Fruit fly (Drosophila melanogaster): ENCODE measurements around the gene CG7778.
A peak's percentile ranks its signal among the peaks of the same experiment; 100 is the strongest.

Gene CG7778

DNA sequence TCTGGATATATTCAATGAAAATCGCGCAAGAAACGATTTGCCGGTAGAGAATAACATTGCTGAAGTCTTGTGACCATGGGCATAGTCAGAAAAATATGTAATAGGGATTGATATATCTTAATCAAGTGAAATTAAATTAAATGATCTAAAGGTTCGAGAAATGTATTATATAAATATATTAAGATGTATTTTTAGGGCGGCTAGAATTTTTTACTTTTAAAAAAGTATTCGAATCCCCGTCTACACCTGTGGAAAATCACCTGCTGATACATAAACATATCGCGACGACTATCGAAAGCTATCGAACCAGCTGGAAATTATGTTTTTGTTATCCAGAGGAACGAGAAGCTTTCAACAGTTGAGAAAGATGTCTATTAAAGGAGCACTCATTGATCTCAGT, 30.3 kb downstream of the CG7778 start, which contains the start of the genes CG13390 and CG17294 (continued):
- peak; percentile 100 for TF ChIP-seq tap (tag; optimal IDR thresholded peaks at IDR 0.05)
- peak; percentile 99 for TF ChIP-seq CG4404 (GFP tag; IDR thresholded peaks at IDR 0.05)
- peak; percentile 97 for TF ChIP-seq Ets65A (GFP tag)
- TF ChIP-seq CG10959 (GFP tag; IDR thresholded peaks at IDR 0.05) = peak; percentile 99
- peak; percentile 52 to 85 for TF ChIP-seq crp (GFP tag; optimal IDR thresholded peaks at IDR 0.05)
- peak; percentile 99 for TF ChIP-seq CG6683 (GFP tag; optimal IDR thresholded peaks at IDR 0.05)
- TF ChIP-seq emc (GFP tag; optimal IDR thresholded peaks at IDR 0.05) = peak; percentile 91
- peak; percentile 100 for TF ChIP-seq CG7372 (GFP tag; IDR thresholded peaks at IDR 0.05)
- TF ChIP-seq CG1233 (GFP tag; optimal IDR thresholded peaks at IDR 0.05) = peak; percentile 99
- TF ChIP-seq CG10147 (GFP tag; optimal IDR thresholded peaks at IDR 0.05) = peak; percentile 99
- TF ChIP-seq salm (tag; optimal IDR thresholded peaks at IDR 0.05) = peak; percentile 99
- peak; percentile 99 for TF ChIP-seq Med (GFP tag)
- TF ChIP-seq Deaf1 (tag; optimal IDR thresholded peaks at IDR 0.05) = peak; percentile 92
- TF ChIP-seq CG4707 (GFP tag; optimal IDR thresholded peaks at IDR 0.05) = peak; percentile 96
- TF ChIP-seq NfI (GFP tag; optimal IDR thresholded peaks at IDR 0.05) = peak; percentile 100
- TF ChIP-seq sug (tag; optimal IDR thresholded peaks at IDR 0.05) = peak; percentile 99
- TF ChIP-seq CG18476 (GFP tag; optimal IDR thresholded peaks at IDR 0.05) = peak; percentile 97
- peak; percentile 99 for TF ChIP-seq croc (GFP tag; conservative IDR thresholded peaks at IDR 0.05)
- TF ChIP-seq Dref (GFP tag; IDR thresholded peaks at IDR 0.05) = peak; percentile 65
- TF ChIP-seq row (GFP tag; IDR thresholded peaks at IDR 0.05) = peak; percentile 100
- peak; percentile 100 for TF ChIP-seq CG6854 (GFP tag; optimal IDR thresholded peaks at IDR 0.05)
- peak; percentile 79 for TF ChIP-seq en (GFP tag; optimal IDR thresholded peaks at IDR 0.05)
- peak; percentile 100 for TF ChIP-seq CG17361 (GFP tag; IDR thresholded peaks at IDR 0.05)
- TF ChIP-seq CG2889 (GFP tag; IDR thresholded peaks at IDR 0.05) = peak; percentile 99
- TF ChIP-seq peb (GFP tag; IDR thresholded peaks at IDR 0.05) = peak; percentile 98
- TF ChIP-seq CG11723 (GFP tag; optimal IDR thresholded peaks at IDR 0.05) = peak; percentile 99
- peak; percentile 98 for TF ChIP-seq trh (GFP tag; optimal IDR thresholded peaks at IDR 0.05)
- TF ChIP-seq CG9797 (GFP tag; optimal IDR thresholded peaks at IDR 0.05) = peak; percentile 65
- peak; percentile 97 for TF ChIP-seq CG13624 (GFP tag; optimal IDR thresholded peaks at IDR 0.05)
- peak; percentile 100 for TF ChIP-seq CG12299 (tag; optimal IDR thresholded peaks at IDR 0.05)
- TF ChIP-seq TFAM (GFP tag; optimal IDR thresholded peaks at IDR 0.05) = peak; percentile 91
- TF ChIP-seq CG15479 (GFP tag; optimal IDR thresholded peaks at IDR 0.05) = peak; percentile 84
- TF ChIP-seq CG30020 (tag; optimal IDR thresholded peaks at IDR 0.05) = peak; percentile 93
- TF ChIP-seq hbn (GFP tag; IDR thresholded peaks at IDR 0.05; ENCODE audit: partially characterized antibody) = peak; percentile 70; the same call in 1 of the 2 replicates
- peak; percentile 99 for TF ChIP-seq CG12155 (GFP tag; optimal IDR thresholded peaks at IDR 0.05)
- peak; percentile 99 for TF ChIP-seq nom (GFP tag; optimal IDR thresholded peaks at IDR 0.05)
- peak; percentile 98 for TF ChIP-seq CkIIα-i1 (GFP tag; IDR thresholded peaks at IDR 0.05)
- peak; percentile 98 for TF ChIP-seq exex (tag; optimal IDR thresholded peaks at IDR 0.05)
- TF ChIP-seq HmgD (GFP tag; optimal IDR thresholded peaks at IDR 0.05) = peak; percentile 10
- peak; percentile 100 for TF ChIP-seq nmo (GFP tag; optimal IDR thresholded peaks at IDR 0.05)
- peak; percentile 100 for TF ChIP-seq ranshi (GFP tag; IDR thresholded peaks at IDR 0.05)
- peak; percentile 90 for TF ChIP-seq crc (GFP tag; optimal IDR thresholded peaks at IDR 0.05)
- TF ChIP-seq Neu2 (GFP tag; optimal IDR thresholded peaks at IDR 0.05; ENCODE audit: borderline replicate concordance) = peak; percentile 36
- TF ChIP-seq D19B (GFP tag; optimal IDR thresholded peaks at IDR 0.05) = peak; percentile 97
- TF ChIP-seq CG8359 (GFP tag; optimal IDR thresholded peaks at IDR 0.05; ENCODE audit: borderline replicate concordance) = peak; percentile 95
- TF ChIP-seq NC2β (GFP tag; optimal IDR thresholded peaks at IDR 0.05) = peak; percentile 90
- peak; percentile 100 for TF ChIP-seq CG14441 (GFP tag; IDR thresholded peaks at IDR 0.05)
- TF ChIP-seq shn (GFP tag; optimal IDR thresholded peaks at IDR 0.05) = peak; percentile 77
- TF ChIP-seq CG2129 (GFP tag; IDR thresholded peaks at IDR 0.05; ENCODE audit: partially characterized antibody) = peak; percentile 51; the same call in 1 of the 2 replicates
- TF ChIP-seq Usf (GFP tag; optimal IDR thresholded peaks at IDR 0.05) = peak; percentile 98

All from whole organism, embryonic.